Worm (Caenorhabditis elegans) whole organism, mixed stage, embryonic: ENCODE results near the gene col-120.

Experiments used
- M03D4.4 ChIP-seq: sonication (generic microtip); optimal IDR thresholded peaks from 2 replicates; lab custom pipeline; 2017; ENCODE audit warnings: mild to moderate bottlenecking, missing genetic modification characterization, missing compliant biosample characterization
- blmp-1 ChIP-seq: fragments of 150-350 bp; optimal IDR thresholded peaks from 2 replicates; lab custom pipeline; 2014; ENCODE audit warnings: missing biosample characterization, missing genetic modification characterization
- ceh-39 ChIP-seq: fragments of 150-350 bp; optimal IDR thresholded peaks from 2 replicates; lab custom pipeline; 2014; ENCODE audit warnings: missing biosample characterization, missing genetic modification characterization
- elt-3 ChIP-seq: fragments of 150-350 bp; optimal IDR thresholded peaks from 2 replicates; lab custom pipeline; 2014; ENCODE audit warnings: missing biosample characterization, missing genetic modification characterization
- flh-1 ChIP-seq: fragments of 200-800 bp; sonication (Bioruptor generic); optimal IDR thresholded peaks from 2 replicates; lab custom pipeline; 2018; ENCODE audit warnings: mild to moderate bottlenecking, missing genetic modification characterization, moderate library complexity, missing compliant biosample characterization
- ham-2 ChIP-seq: fragments of 200-800 bp; sonication (Bioruptor generic); optimal IDR thresholded peaks from 2 replicates; lab custom pipeline; 2018; ENCODE audit warnings: mild to moderate bottlenecking, missing genetic modification characterization, missing compliant biosample characterization
- lin-13 ChIP-seq: fragments of 150-350 bp; optimal IDR thresholded peaks from 2 replicates; lab custom pipeline; 2014; ENCODE audit warnings: missing biosample characterization, missing genetic modification characterization
- mep-1 ChIP-seq: fragments of 150-350 bp; optimal IDR thresholded peaks from 2 replicates; lab custom pipeline; 2017; ENCODE audit warnings: missing biosample characterization, missing genetic modification reagents, missing genetic modification characterization, inconsistent platforms
- nhr-12 ChIP-seq: fragments of 150-350 bp; optimal IDR thresholded peaks from 2 replicates; lab custom pipeline; 2014; ENCODE audit warnings: missing biosample characterization, missing genetic modification characterization
- pha-4 ChIP-seq: fragments of 150-350 bp; optimal IDR thresholded peaks from 2 replicates; lab custom pipeline; 2018; ENCODE audit warnings: missing biosample characterization, missing genetic modification reagents, missing genetic modification characterization
- unc-62 ChIP-seq: fragments of 150-350 bp; optimal IDR thresholded peaks from 2 replicates; lab custom pipeline; 2014; ENCODE audit warnings: missing biosample characterization, missing genetic modification reagents, missing genetic modification characterization

ce11 chrIV:9299145-9299544, 37.6 kb upstream of the col-120 start, which contains the start of gene F49C12.2:
- TF ChIP-seq blmp-1 (tag; lab: Kevin White, UChicago) (no peak), M03D4.4 (tag; lab: Kevin White, UChicago) (no peak), unc-62 (no peak), ham-2 (GFP tag; lab: Kevin White, UChicago) (no peak), flh-1 (GFP tag; lab: Kevin White, UChicago) (no peak), lin-13 (tag; lab: Kevin White, UChicago) (no peak), nhr-12 (no peak), pha-4 (tag; lab: Kevin White, UChicago) (no peak), mep-1 (no peak), elt-3 (tag; lab: Kevin White, UChicago) (no peak), ceh-39 (tag; lab: Kevin White, UChicago) (no peak)
